Worm (Caenorhabditis elegans): Measurements from ENCODE around the gene znf-474.

Gene znf-474

DNA sequence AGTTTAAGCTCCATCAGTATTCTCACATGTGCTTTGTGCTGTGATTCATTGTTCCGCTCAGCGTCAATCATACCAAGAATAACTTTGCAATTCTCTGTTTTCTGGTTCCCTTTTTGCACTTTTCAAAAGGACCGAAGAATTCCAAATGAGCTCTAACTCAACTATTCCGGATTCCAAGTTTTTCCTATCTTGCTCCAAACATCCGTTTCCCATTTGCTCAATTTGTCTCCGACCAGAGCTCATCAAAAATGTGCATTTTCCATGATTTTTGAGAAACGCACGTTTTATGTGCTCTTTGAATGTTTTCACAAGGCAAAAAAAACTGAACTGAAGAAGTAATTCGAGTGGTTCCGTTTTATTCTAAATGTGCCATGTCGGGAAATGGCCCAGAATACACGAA is 48.6 kb downstream of the znf-474 start:
- TF ChIP-seq unc-62 (GFP tag; optimal IDR thresholded peaks at IDR 0.05), result no peak

DNA sequence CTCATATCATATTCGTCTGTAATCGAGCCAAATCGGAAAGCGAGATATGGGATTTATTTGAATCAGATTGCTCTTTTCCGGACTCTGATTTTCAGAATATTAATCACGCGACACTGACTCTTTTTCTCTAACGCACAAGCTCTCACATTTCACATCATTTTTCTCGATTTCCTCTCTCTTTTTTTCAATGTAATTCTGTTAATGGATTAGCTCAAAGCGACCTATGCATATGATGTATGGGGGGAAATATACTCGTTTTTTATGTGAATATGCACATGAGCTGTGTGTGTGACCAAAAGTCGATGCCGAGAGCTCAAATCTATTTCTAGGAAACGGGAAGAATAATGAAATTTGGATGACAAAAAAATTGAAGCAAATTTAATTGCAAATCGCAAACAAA is 50.9 kb downstream of the znf-474 start:
- TF ChIP-seq unc-62 (GFP tag; optimal IDR thresholded peaks at IDR 0.05), result no peak
